Fruit fly (Drosophila melanogaster) whole organism, prepupa: ENCODE data around the gene Kmn2.

ENCODE experiments used
- Blimp-1 ChIP-seq: fragments of 200-800 bp; sonication (Bioruptor generic); optimal IDR thresholded peaks from 3 replicates; lab custom pipeline; 2017; ENCODE audit warnings: missing biosample characterization, missing genetic modification characterization, mild to moderate bottlenecking, moderate library complexity, missing genetic modification reagents
- CG10631 ChIP-seq: fragments of 200-800 bp; sonication (Bioruptor generic); optimal IDR thresholded peaks from 2 replicates; lab custom pipeline; 2016; ENCODE audit warnings: missing biosample characterization, missing genetic modification characterization
- CG10669 ChIP-seq: fragments of 200-800 bp; sonication (Bioruptor generic); optimal IDR thresholded peaks from 3 replicates; lab custom pipeline; 2018; ENCODE audit warnings: missing biosample characterization, mild to moderate bottlenecking, missing genetic modification characterization, moderate library complexity
- CG11294 ChIP-seq: fragments of 200-800 bp; sonication (Bioruptor generic); IDR thresholded peaks from 2 replicates; pipeline ENCODE4 v1.3.6; 2022; ENCODE audit warnings: missing biosample characterization, missing genetic modification characterization
- CG11762 ChIP-seq: fragments of 200-800 bp; sonication (Bioruptor generic); optimal IDR thresholded peaks from 3 replicates; lab custom pipeline; 2016; ENCODE audit warnings: missing biosample characterization, missing genetic modification characterization; ENCODE audit not compliant: insufficient read depth
- CG11902 ChIP-seq: fragments of 200-800 bp; sonication (Bioruptor generic); optimal IDR thresholded peaks from 3 replicates; lab custom pipeline; 2016; ENCODE audit warnings: missing biosample characterization, missing genetic modification characterization
- CG15336 ChIP-seq: fragments of 200-800 bp; sonication (Bioruptor generic); IDR thresholded peaks from 2 replicates; pipeline ENCODE4 v1.3.6; 2022; ENCODE audit warnings: missing biosample characterization, missing genetic modification characterization
- CG1621 ChIP-seq: fragments of 200-800 bp; sonication (Bioruptor generic); optimal IDR thresholded peaks from 3 replicates; lab custom pipeline; 2018; ENCODE audit warnings: missing biosample characterization, mild to moderate bottlenecking, missing genetic modification characterization
- CG16779 ChIP-seq: fragments of 200-800 bp; sonication (Bioruptor generic); optimal IDR thresholded peaks from 3 replicates; lab custom pipeline; 2017; ENCODE audit warnings: missing biosample characterization, mild to moderate bottlenecking, missing genetic modification characterization
- CG3032 ChIP-seq: fragments of 200-800 bp; optimal IDR thresholded peaks from 2 replicates; lab custom pipeline; 2019; ENCODE audit warnings: missing biosample characterization, mild to moderate bottlenecking, missing genetic modification characterization, moderate library complexity
- CG31627 ChIP-seq: fragments of 200-800 bp; sonication (Bioruptor generic); optimal IDR thresholded peaks from 3 replicates; lab custom pipeline; 2016; ENCODE audit warnings: missing biosample characterization, missing genetic modification characterization
- CG34406 ChIP-seq: fragments of 200-800 bp; sonication (Bioruptor generic); optimal IDR thresholded peaks from 3 replicates; lab custom pipeline; 2016; ENCODE audit warnings: missing biosample characterization, missing genetic modification characterization
- CG4318 ChIP-seq: fragments of 200-800 bp; sonication (Bioruptor generic); optimal IDR thresholded peaks from 3 replicates; lab custom pipeline; 2017; ENCODE audit warnings: missing biosample characterization, mild to moderate bottlenecking, missing genetic modification characterization
- CG6163 ChIP-seq: fragments of 200-800 bp; sonication (Bioruptor generic); IDR thresholded peaks from 3 replicates; pipeline ENCODE4 v1.3.6; 2022; ENCODE audit warnings: missing biosample characterization, missing genetic modification characterization
- CG6276 ChIP-seq: fragments of 200-800 bp; sonication (Bioruptor generic); optimal IDR thresholded peaks from 2 replicates; lab custom pipeline; 2017; ENCODE audit warnings: missing biosample characterization, mild to moderate bottlenecking, missing genetic modification characterization
- CG6792 ChIP-seq: fragments of 200-800 bp; sonication (Bioruptor generic); optimal IDR thresholded peaks from 3 replicates; lab custom pipeline; 2016; ENCODE audit warnings: missing biosample characterization, missing genetic modification characterization
- CG6808 ChIP-seq: fragments of 200-800 bp; sonication (Bioruptor generic); optimal IDR thresholded peaks from 3 replicates; lab custom pipeline; 2017; ENCODE audit warnings: missing biosample characterization, missing genetic modification characterization, mild to moderate bottlenecking, moderate library complexity, missing genetic modification reagents
- CG6854 ChIP-seq: fragments of 200-800 bp; sonication (Bioruptor generic); optimal IDR thresholded peaks from 2 replicates; lab custom pipeline; 2017; ENCODE audit warnings: missing biosample characterization, mild to moderate bottlenecking, missing genetic modification characterization
- CG7368 ChIP-seq: fragments of 200-800 bp; sonication (Bioruptor generic); optimal IDR thresholded peaks from 3 replicates; lab custom pipeline; 2016; ENCODE audit warnings: missing biosample characterization, missing genetic modification characterization
- CG8119 ChIP-seq: fragments of 200-800 bp; sonication (Bioruptor generic); IDR thresholded peaks from 3 replicates; pipeline ENCODE4 v1.3.6; 2022; ENCODE audit warnings: missing biosample characterization, missing genetic modification characterization
- CG8632 ChIP-seq: fragments of 200-800 bp; sonication (Bioruptor generic); optimal IDR thresholded peaks from 3 replicates; lab custom pipeline; 2016; ENCODE audit warnings: missing biosample characterization, missing genetic modification characterization
- Eip75B ChIP-seq: fragments of 200-800 bp; sonication (Bioruptor generic); optimal IDR thresholded peaks from 3 replicates; lab custom pipeline; 2016; ENCODE audit warnings: missing biosample characterization, missing genetic modification characterization
- Ets96B ChIP-seq: fragments of 200-800 bp; optimal IDR thresholded peaks from 2 replicates; lab custom pipeline; 2019; ENCODE audit warnings: missing biosample characterization, mild to moderate bottlenecking, missing genetic modification characterization, moderate library complexity
- Gug ChIP-seq: fragments of 200-800 bp; sonication (Bioruptor generic); IDR thresholded peaks from 2 replicates; pipeline ENCODE4 v1.3.6; 2022; ENCODE audit warnings: missing biosample characterization, missing genetic modification characterization
- Hr38 ChIP-seq: sonication (Bioruptor generic); optimal IDR thresholded peaks from 2 replicates; lab custom pipeline; 2016; ENCODE audit warnings: missing biosample characterization, missing genetic modification characterization
- Hr39 ChIP-seq: fragments of 200-800 bp; sonication (Bioruptor generic); optimal IDR thresholded peaks from 2 replicates; lab custom pipeline; 2016; ENCODE audit warnings: missing biosample characterization, missing genetic modification characterization
- Hr4 ChIP-seq: fragments of 200-800 bp; sonication (Bioruptor generic); optimal IDR thresholded peaks from 3 replicates; lab custom pipeline; 2016; ENCODE audit warnings: missing biosample characterization, missing genetic modification characterization
- Lpt ChIP-seq: fragments of 200-800 bp; sonication (Bioruptor generic); optimal IDR thresholded peaks from 3 replicates; lab custom pipeline; 2016; ENCODE audit warnings: missing biosample characterization, missing genetic modification characterization
- Met ChIP-seq: fragments of 200-800 bp; sonication (Bioruptor generic); optimal IDR thresholded peaks from 3 replicates; lab custom pipeline; 2016; ENCODE audit warnings: missing biosample characterization, missing genetic modification characterization
- OdsH ChIP-seq: fragments of 200-800 bp; sonication (Bioruptor generic); optimal IDR thresholded peaks from 3 replicates; lab custom pipeline; 2016; ENCODE audit warnings: missing biosample characterization, missing genetic modification characterization
- Smox ChIP-seq: fragments of 200-800 bp; sonication (Bioruptor generic); optimal IDR thresholded peaks from 3 replicates; lab custom pipeline; 2016; ENCODE audit warnings: missing biosample characterization, missing genetic modification characterization
- Sox102F ChIP-seq: fragments of 200-800 bp; sonication (Bioruptor generic); optimal IDR thresholded peaks from 2 replicates; lab custom pipeline; 2016; ENCODE audit warnings: missing biosample characterization, mild to moderate bottlenecking, missing genetic modification characterization
- Sox14 ChIP-seq: fragments of 200-800 bp; sonication (Bioruptor generic); optimal IDR thresholded peaks from 3 replicates; lab custom pipeline; 2016; ENCODE audit warnings: missing biosample characterization, missing genetic modification characterization
- achi ChIP-seq: fragments of 200-800 bp; sonication (Bioruptor generic); optimal IDR thresholded peaks from 3 replicates; lab custom pipeline; 2016; ENCODE audit warnings: missing biosample characterization, missing genetic modification characterization
- cyc ChIP-seq: fragments of 200-800 bp; sonication (Bioruptor generic); optimal IDR thresholded peaks from 3 replicates; lab custom pipeline; 2016; ENCODE audit warnings: missing biosample characterization, missing genetic modification characterization
- dsx ChIP-seq: fragments of 200-800 bp; optimal IDR thresholded peaks from 3 replicates; lab custom pipeline; 2019; ENCODE audit warnings: missing biosample characterization, mild to moderate bottlenecking, missing genetic modification characterization, moderate library complexity; ENCODE audit not compliant: poor library complexity, severe bottlenecking
- eg ChIP-seq: fragments of 200-800 bp; sonication (Bioruptor generic); IDR thresholded peaks from 3 replicates; pipeline ENCODE4 v1.3.6; 2022; ENCODE audit warnings: missing biosample characterization, missing genetic modification characterization
- esn ChIP-seq: fragments of 200-800 bp; sonication (Bioruptor generic); optimal IDR thresholded peaks from 2 replicates; lab custom pipeline; 2016; ENCODE audit warnings: missing biosample characterization, mild to moderate bottlenecking, missing genetic modification characterization, moderate library complexity
- fd59A ChIP-seq: fragments of 200-800 bp; sonication (Bioruptor generic); optimal IDR thresholded peaks from 2 replicates; lab custom pipeline; 2017; ENCODE audit warnings: missing biosample characterization, mild to moderate bottlenecking, missing genetic modification characterization, missing genetic modification reagents
- fkh ChIP-seq: fragments of 200-800 bp; sonication (Bioruptor generic); optimal IDR thresholded peaks from 3 replicates; lab custom pipeline; 2017; ENCODE audit warnings: missing biosample characterization, mild to moderate bottlenecking, missing genetic modification characterization, moderate library complexity
- lz ChIP-seq: fragments of 200-800 bp; sonication (Bioruptor generic); optimal IDR thresholded peaks from 3 replicates; lab custom pipeline; 2016; ENCODE audit warnings: missing biosample characterization, missing genetic modification characterization
- net ChIP-seq: fragments of 200-800 bp; sonication (Bioruptor generic); optimal IDR thresholded peaks from 3 replicates; lab custom pipeline; 2016; ENCODE audit warnings: missing biosample characterization, missing genetic modification characterization
- pdm3 ChIP-seq: fragments of 200-800 bp; sonication (Bioruptor generic); optimal IDR thresholded peaks from 3 replicates; lab custom pipeline; 2016; ENCODE audit warnings: missing biosample characterization, missing genetic modification characterization
- salr ChIP-seq, 2 experiments: fragments of 200-800 bp; sonication (Bioruptor generic); optimal IDR thresholded peaks; 3 replicates each; lab custom pipeline; 2016 to 2018; ENCODE audit warnings: missing biosample characterization in 2 of 2, missing genetic modification characterization in 2 of 2, mild to moderate bottlenecking in 1 of 2
- spab ChIP-seq: fragments of 200-800 bp; sonication (Bioruptor generic); optimal IDR thresholded peaks from 2 replicates; lab custom pipeline; 2017; ENCODE audit warnings: missing biosample characterization, mild to moderate bottlenecking, missing genetic modification characterization, missing genetic modification reagents
- ss ChIP-seq, 2 experiments: fragments of 200-800 bp; sonication (Bioruptor generic); optimal IDR thresholded peaks; 2 replicates in 1 of 2; 3 replicates in 1 of 2; lab custom pipeline; 2017 to 2018; ENCODE audit warnings: mild to moderate bottlenecking in 2 of 2, missing biosample characterization in 2 of 2, missing genetic modification characterization in 2 of 2, moderate library complexity in 1 of 2
- vri ChIP-seq: fragments of 200-800 bp; sonication (Bioruptor generic); optimal IDR thresholded peaks from 3 replicates; lab custom pipeline; 2016; ENCODE audit warnings: missing biosample characterization, mild to moderate bottlenecking, missing genetic modification characterization

The Kmn2 gene

dm6 chr3R:8030151-8030899 is 29.2 kb upstream of the Kmn2 start, which contains the start of the genes CG10903 and CG2747 (continued):
- TF ChIP-seq CG6163 (GFP tag; lab: Robert Waterston, UW), result 0 out of 3 replicates have a peak, but pooled peaks have one; percentile 21
- no peak for TF ChIP-seq Sox102F (GFP tag; lab: Kevin White, UChicago)

- peak; percentile 39 for TF ChIP-seq CG10669 (GFP tag; lab: Kevin White, UChicago)
- no peak for TF ChIP-seq Gug (GFP tag; lab: Robert Waterston, UW)
- peak in 1 of 2 experiments; percentile 2 for TF ChIP-seq ss (GFP tag; optimal IDR thresholded peaks at IDR 0.05; lab: Kevin White, UChicago)
- TF ChIP-seq Sox102F (GFP tag; lab: Kevin White, UChicago), result peak; percentile 83
- peak; percentile 50 for TF ChIP-seq Hr4 (GFP tag; lab: Kevin White, UChicago)
- peak; percentile 54 for TF ChIP-seq cyc (GFP tag; lab: Kevin White, UChicago)
- peak; percentile 58 for TF ChIP-seq pdm3
- peak; percentile 80 for TF ChIP-seq Smox (GFP tag; lab: Kevin White, UChicago)
- TF ChIP-seq CG34406 (GFP tag; lab: Kevin White, UChicago), result peak; percentile 65
- peak; percentile 50 for TF ChIP-seq OdsH
- no peak for TF ChIP-seq Lpt
- no peak for TF ChIP-seq eg
- no peak for TF ChIP-seq CG16779 (tag; lab: Kevin White, UChicago)
- TF ChIP-seq CG6163 (GFP tag; lab: Robert Waterston, UW), result 0 out of 3 replicates have a peak, but pooled peaks have one; percentile 9
- peak; percentile 53 for TF ChIP-seq achi (GFP tag; lab: Kevin White, UChicago)
- TF ChIP-seq CG31627 (GFP tag; lab: Kevin White, UChicago), result peak; percentile 60
- peak; percentile 45 for TF ChIP-seq CG6792 (GFP tag; lab: Kevin White, UChicago)
- TF ChIP-seq CG10631 (GFP tag; lab: Kevin White, UChicago), result peak; percentile 23
- TF ChIP-seq dsx (GFP tag; lab: Kevin White, UChicago), result peak; percentile 16
- no peak for TF ChIP-seq CG15336 (GFP tag; lab: Robert Waterston, UW)
- TF ChIP-seq Met (GFP tag; lab: Kevin White, UChicago), result peak; percentile 82
- TF ChIP-seq esn (GFP tag; lab: Kevin White, UChicago), result peak; percentile 84
- peak; percentile 31 for TF ChIP-seq CG6854
- TF ChIP-seq vri (GFP tag; lab: Kevin White, UChicago), result peak; percentile 80
- TF ChIP-seq CG8119 (GFP tag; lab: Robert Waterston, UW), result peak; percentile 41; the same call in 2 of the 3 replicates
- TF ChIP-seq CG6808 (GFP tag; lab: Kevin White, UChicago), result peak; percentile 37
- TF ChIP-seq Eip75B (GFP tag; lab: Kevin White, UChicago), result peak; percentile 50
- TF ChIP-seq net, result peak; percentile 30
- no peak for TF ChIP-seq fd59A (GFP tag; lab: Kevin White, UChicago)
- peak; percentile 55 for TF ChIP-seq CG6276 (GFP tag; lab: Kevin White, UChicago)
- no peak for TF ChIP-seq Blimp-1 (GFP tag; lab: Kevin White, UChicago)
- TF ChIP-seq CG7368 (GFP tag; lab: Kevin White, UChicago), result peak; percentile 23
- peak; percentile 33 for TF ChIP-seq CG11762
- TF ChIP-seq CG1621, result no peak
- TF ChIP-seq salr (GFP tag; optimal IDR thresholded peaks at IDR 0.05; lab: Kevin White, UChicago), result no peak
- TF ChIP-seq Ets96B (tag; lab: Kevin White, UChicago), result peak; percentile 13
- no peak for TF ChIP-seq CG11902 (GFP tag; lab: Kevin White, UChicago)
- peak; percentile 3 for TF ChIP-seq CG4318 (GFP tag; lab: Kevin White, UChicago)
- TF ChIP-seq Hr38 (GFP tag; lab: Kevin White, UChicago), result no peak
- TF ChIP-seq CG8632 (GFP tag; lab: Kevin White, UChicago), result peak; percentile 68
- peak; percentile 66 for TF ChIP-seq Sox14 (GFP tag; lab: Kevin White, UChicago)
- TF ChIP-seq CG11294, result no peak
- TF ChIP-seq CG3032, result peak; percentile 26
- no peak for TF ChIP-seq spab (GFP tag; lab: Kevin White, UChicago)
- TF ChIP-seq Hr39 (GFP tag; lab: Kevin White, UChicago), result peak; percentile 51
- no peak for TF ChIP-seq fkh (GFP tag; lab: Kevin White, UChicago)
- peak; percentile 81 for TF ChIP-seq lz
Measured at dm6 chr3R:8029496-8030013, 28.4 kb upstream of the Kmn2 start, which contains the start of gene ImpE3. TSS of gene ImpE3 (minus strand) at chr3R:8029546.
